Worm (Caenorhabditis elegans): ENCODE measurements around the gene C01G10.17.

- no peak for TF ChIP-seq mxl-2 (GFP tag; conservative IDR thresholded peaks at IDR 0.05)
- TF ChIP-seq lsy-2 (tag; optimal IDR thresholded peaks at IDR 0.05), result no peak
Observed at ce11 chrV:15051720-15052119, 38.8 kb upstream of the C01G10.17 start.
